Fruit fly (Drosophila melanogaster): ENCODE results near the gene CG12104.
A peak's percentile ranks its signal among the peaks of the same experiment; 100 is the strongest.

CG12104 gene

dm6 chr3L:1576489-1577106 lies 25.9 kb downstream of the CG12104 start, which contains the start of gene CG13917 (continued):
- TF ChIP-seq seq (GFP tag; IDR thresholded peaks at IDR 0.05) = 0 out of 2 replicates have a peak, but pooled peaks have one; percentile 18
- TF ChIP-seq D19A (tag; optimal IDR thresholded peaks at IDR 0.05) = no peak
- TF ChIP-seq crol (GFP tag; IDR thresholded peaks at IDR 0.05) = no peak
- TF ChIP-seq da (GFP tag; optimal IDR thresholded peaks at IDR 0.05) = no peak
- TF ChIP-seq p53 (GFP tag; optimal IDR thresholded peaks at IDR 0.05) = no peak
- no peak for TF ChIP-seq CG10431 (GFP tag; optimal IDR thresholded peaks at IDR 0.05)
- TF ChIP-seq CG15696 (tag; optimal IDR thresholded peaks at IDR 0.05) = no peak
- no peak for TF ChIP-seq dpn (GFP tag; optimal IDR thresholded peaks at IDR 0.05)
- no peak for TF ChIP-seq CG11093 (GFP tag; IDR thresholded peaks at IDR 0.05)
- TF ChIP-seq CG8924 (tag; optimal IDR thresholded peaks at IDR 0.05) = no peak
- TF ChIP-seq CG6175 (GFP tag; IDR thresholded peaks at IDR 0.05) = no peak
- no peak for TF ChIP-seq dati (GFP tag; IDR thresholded peaks at IDR 0.05)
- no peak for TF ChIP-seq jigr1 (GFP tag; IDR thresholded peaks at IDR 0.05)
- peak; percentile 58 for TF ChIP-seq nom (GFP tag; optimal IDR thresholded peaks at IDR 0.05)
- TF ChIP-seq CG2199 (GFP tag; IDR thresholded peaks at IDR 0.05) = no peak
- no peak for TF ChIP-seq Atf6 (GFP tag; IDR thresholded peaks at IDR 0.05)
- peak; percentile 34 for TF ChIP-seq BEAF-32 (GFP tag; optimal IDR thresholded peaks at IDR 0.05)
- no peak for TF ChIP-seq wor (GFP tag; IDR thresholded peaks at IDR 0.05)
- TF ChIP-seq CG16813 (GFP tag; IDR thresholded peaks at IDR 0.05; ENCODE audit: partially characterized antibody) = no peak
- no peak for TF ChIP-seq Asciz (GFP tag; optimal IDR thresholded peaks at IDR 0.05)
- no peak for TF ChIP-seq ind (GFP tag; optimal IDR thresholded peaks at IDR 0.05)
- no peak for TF ChIP-seq danr (GFP tag; IDR thresholded peaks at IDR 0.05)
- no peak for TF ChIP-seq Max (GFP tag; optimal IDR thresholded peaks at IDR 0.05)
- no peak for TF ChIP-seq CG15601 (tag; optimal IDR thresholded peaks at IDR 0.05)
- no peak for TF ChIP-seq CG7928 (GFP tag; optimal IDR thresholded peaks at IDR 0.05)
- no peak for TF ChIP-seq CG10321 (GFP tag; IDR thresholded peaks at IDR 0.05)
- TF ChIP-seq CG6683 (GFP tag; optimal IDR thresholded peaks at IDR 0.05) = no peak
- no peak for TF ChIP-seq gcm (GFP tag; optimal IDR thresholded peaks at IDR 0.05)
- no peak for TF ChIP-seq CG43689 (GFP tag; IDR thresholded peaks at IDR 0.05)
- no peak for TF ChIP-seq jing (GFP tag; optimal IDR thresholded peaks at IDR 0.05)
- no peak for TF ChIP-seq CG1233 (GFP tag; optimal IDR thresholded peaks at IDR 0.05)
- no peak for TF ChIP-seq ERR (GFP tag; optimal IDR thresholded peaks at IDR 0.05)
- TF ChIP-seq CG11398 (GFP tag; optimal IDR thresholded peaks at IDR 0.05) = no peak
- TF ChIP-seq CG7963 (GFP tag; IDR thresholded peaks at IDR 0.05; ENCODE audit: partially characterized antibody) = no peak
- peak; percentile 22; the same call in 1 of the 2 replicates for TF ChIP-seq CG14441 (GFP tag; IDR thresholded peaks at IDR 0.05)
- TF ChIP-seq eyg (GFP tag; optimal IDR thresholded peaks at IDR 0.05) = no peak
- no peak for TF ChIP-seq CG4820 (GFP tag; optimal IDR thresholded peaks at IDR 0.05)
- peak; percentile 98 for TF ChIP-seq gfzf (GFP tag; optimal IDR thresholded peaks at IDR 0.05)
- TF ChIP-seq HLH54F (GFP tag; optimal IDR thresholded peaks at IDR 0.05) = no peak
- TF ChIP-seq Bgb (GFP tag; IDR thresholded peaks at IDR 0.05; ENCODE audit: partially characterized antibody) = peak; percentile 48; the same call in 1 of the 2 replicates
- no peak for TF ChIP-seq Sox102F (GFP tag; optimal IDR thresholded peaks at IDR 0.05)
- no peak for TF ChIP-seq ac (GFP tag; optimal IDR thresholded peaks at IDR 0.05)
- no peak for TF ChIP-seq CG16863 (GFP tag; optimal IDR thresholded peaks at IDR 0.05)
- no peak for TF ChIP-seq CG31365 (tag; optimal IDR thresholded peaks at IDR 0.05)
- no peak for TF ChIP-seq BtbVII (GFP tag; optimal IDR thresholded peaks at IDR 0.05)
- no peak for TF ChIP-seq fd3F (GFP tag; optimal IDR thresholded peaks at IDR 0.05)
- TF ChIP-seq Myb (GFP tag; optimal IDR thresholded peaks at IDR 0.05) = peak; percentile 97
- TF ChIP-seq dm (GFP tag; optimal IDR thresholded peaks at IDR 0.05) = no peak
- no peak for TF ChIP-seq bsh (GFP tag; optimal IDR thresholded peaks at IDR 0.05)
- TF ChIP-seq pzg (GFP tag; optimal IDR thresholded peaks at IDR 0.05) = peak; percentile 98
